Worm (Caenorhabditis elegans): Measurements from ENCODE around the gene dmsr-12.

The dmsr-12 gene

DNA sequence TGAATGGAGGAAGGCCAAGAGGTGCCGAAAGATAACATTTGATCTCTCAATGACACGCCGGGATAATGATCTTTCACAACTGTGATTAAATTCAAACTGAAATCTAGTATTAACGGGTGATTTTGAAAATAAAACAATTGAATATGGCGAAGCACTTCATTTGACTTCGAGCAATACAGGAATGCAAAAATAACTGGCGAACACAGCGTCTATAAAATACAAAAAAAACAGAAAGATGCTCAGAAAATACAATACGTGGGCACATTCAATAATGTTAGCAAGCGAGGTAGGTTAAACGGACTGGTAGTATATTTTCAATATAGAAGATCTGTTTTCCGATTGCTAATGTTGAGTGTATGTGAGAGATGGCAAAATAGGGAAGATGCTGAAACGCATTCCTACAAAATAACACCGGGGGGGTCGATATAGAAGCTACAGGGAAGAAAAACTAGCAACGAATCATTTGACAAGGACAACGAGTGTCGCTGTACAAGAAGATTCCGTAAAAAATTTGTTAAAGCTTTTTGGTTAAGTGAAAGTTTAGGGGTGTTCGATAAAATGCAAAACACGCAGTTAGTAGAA lies 23.1 kb downstream of the dmsr-12 start:
- TF ChIP-seq efl-1 (optimal IDR thresholded peaks at IDR 0.05) (no peak), efl-1 (GFP tag; optimal IDR thresholded peaks at IDR 0.05 in 1 of 2) (peak in 1 of 2 experiments; percentile 60), nhr-84 (tag; optimal IDR thresholded peaks at IDR 0.05) (no peak)

DNA sequence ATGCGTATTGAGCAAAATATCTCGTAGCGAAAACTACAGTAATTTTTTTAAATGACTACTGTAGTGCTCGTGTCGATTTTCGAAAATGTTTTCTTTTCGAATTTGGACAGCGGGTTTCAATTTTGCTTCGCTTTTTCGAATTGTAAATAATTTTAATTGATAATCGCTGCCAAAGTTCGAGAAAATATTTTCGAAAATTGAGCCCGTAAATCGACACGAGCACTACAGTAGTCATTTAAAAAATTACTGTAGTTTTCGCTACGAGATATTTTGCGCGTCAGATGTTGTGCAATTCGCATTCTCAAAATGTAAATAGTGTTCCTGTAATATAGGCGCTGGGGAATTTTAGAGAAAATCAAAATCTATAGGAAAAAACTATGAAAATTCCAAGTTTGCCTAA lies 24.0 kb downstream of the dmsr-12 start:
- TF ChIP-seq ets-5 (GFP tag; IDR thresholded peaks at IDR 0.05) (no peak), unc-98 (GFP tag; IDR thresholded peaks at IDR 0.05) (no peak), nhr-71 (tag; optimal IDR thresholded peaks at IDR 0.05) (no peak), efl-1 (optimal IDR thresholded peaks at IDR 0.05) (no peak), efl-1 (GFP tag; optimal IDR thresholded peaks at IDR 0.05 in 1 of 2) (no peak), lir-3 (tag; optimal IDR thresholded peaks at IDR 0.05; ENCODE audit: poor library complexity) (no peak), dsc-1 (tag; optimal IDR thresholded peaks at IDR 0.05) (no peak), pqm-1 (tag; optimal IDR thresholded peaks at IDR 0.05) (no peak)

DNA sequence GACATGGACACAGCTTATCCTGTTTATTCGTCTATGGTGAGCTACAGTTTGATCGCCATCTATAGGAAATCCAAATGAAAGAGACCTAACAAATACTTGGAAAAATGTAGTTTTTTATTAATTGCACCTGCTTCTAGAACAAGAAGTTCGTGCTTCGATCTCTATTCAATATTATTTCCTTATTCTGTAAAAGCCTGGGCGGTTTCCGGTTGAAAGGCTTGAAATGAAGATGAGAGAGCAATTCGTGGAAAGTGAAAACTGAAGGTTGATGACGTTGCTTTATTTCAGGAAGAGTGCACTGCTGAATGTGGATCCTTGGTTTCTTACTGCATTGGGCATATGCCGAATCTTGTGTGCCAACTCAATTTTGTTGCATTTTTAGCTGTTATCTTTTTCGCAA lies 25.6 kb downstream of the dmsr-12 start:
- TF ChIP-seq nhr-237 (tag; optimal IDR thresholded peaks at IDR 0.05) (no peak), nhr-85 (tag) (no peak), sptf-1 (tag; optimal IDR thresholded peaks at IDR 0.05) (no peak), nhr-71 (tag; optimal IDR thresholded peaks at IDR 0.05) (peak; percentile 54), alr-1 (tag; optimal IDR thresholded peaks at IDR 0.05; ENCODE audit: borderline replicate concordance) (no peak), sox-4 (tag; optimal IDR thresholded peaks at IDR 0.05) (no peak), ceh-90 (tag; optimal IDR thresholded peaks at IDR 0.05) (no peak), nhr-47 (tag; optimal IDR thresholded peaks at IDR 0.05) (peak; percentile 33), dpl-1 (GFP tag; optimal IDR thresholded peaks at IDR 0.05) (no peak), pax-3 (tag; optimal IDR thresholded peaks at IDR 0.05) (no peak), Y116A8C.19 (tag; optimal IDR thresholded peaks at IDR 0.05; ENCODE audit: borderline replicate concordance) (no peak), nhr-76 (tag; optimal IDR thresholded peaks at IDR 0.05) (no peak), xbp-1 (tag; optimal IDR thresholded peaks at IDR 0.05) (no peak), snpc-4 (tag; optimal IDR thresholded peaks at IDR 0.05) (no peak), pag-3 (tag; optimal IDR thresholded peaks at IDR 0.05; ENCODE audit: borderline replicate concordance, insufficient read depth) (no peak), rnt-1 (tag; optimal IDR thresholded peaks at IDR 0.05) (no peak), lin-14 (GFP tag; optimal IDR thresholded peaks at IDR 0.05) (no peak), egl-13 (tag; optimal IDR thresholded peaks at IDR 0.05) (no peak), tlp-1 (tag; optimal IDR thresholded peaks at IDR 0.05) (no peak), ceh-8 (GFP tag; optimal IDR thresholded peaks at IDR 0.05) (no peak), fkh-10 (GFP tag; optimal IDR thresholded peaks at IDR 0.05) (no peak), nhr-77 (tag; optimal IDR thresholded peaks at IDR 0.05) (no peak), ama-1 (optimal IDR thresholded peaks at IDR 0.05) (no peak), elt-3 (tag; optimal IDR thresholded peaks at IDR 0.05) (no peak), lir-3 (tag; optimal IDR thresholded peaks at IDR 0.05; ENCODE audit: poor library complexity) (no peak), hlh-17 (GFP tag; optimal IDR thresholded peaks at IDR 0.05; ENCODE audit: borderline replicate concordance) (no peak), fkh-8 (tag; optimal IDR thresholded peaks at IDR 0.05) (peak; percentile 48), hlh-4 (tag; optimal IDR thresholded peaks at IDR 0.05) (peak; percentile 62), nhr-11 (tag; optimal IDR thresholded peaks at IDR 0.05) (no peak), C04F5.9 (tag; optimal IDR thresholded peaks at IDR 0.05) (no peak), ceh-63 (GFP tag; optimal IDR thresholded peaks at IDR 0.05) (no peak), nhr-28 (tag; optimal IDR thresholded peaks at IDR 0.05) (no peak)
